Fruit fly (Drosophila melanogaster) whole organism, pupa: ENCODE results near the gene Ssk.

ENCODE experiments used
- CG10348 ChIP-seq: fragments of 200-800 bp; sonication (Bioruptor generic); IDR thresholded peaks from 2 replicates; pipeline ENCODE4 v1.3.6; 2022; ENCODE audit warnings: missing biosample characterization, missing genetic modification characterization
- CG12605 ChIP-seq: fragments of 200-800 bp; sonication (Bioruptor generic); IDR thresholded peaks from 2 replicates; pipeline ENCODE4 v1.3.6; 2022; ENCODE audit warnings: missing biosample characterization, missing genetic modification characterization
- CG13204 ChIP-seq: fragments of 200-800 bp; sonication (Bioruptor generic); optimal IDR thresholded peaks from 2 replicates; lab custom pipeline; 2018; ENCODE audit warnings: missing biosample characterization, mild to moderate bottlenecking, missing genetic modification characterization, moderate library complexity
- CG14655 ChIP-seq: fragments of 200-800 bp; sonication (Bioruptor generic); optimal IDR thresholded peaks from 3 replicates; lab custom pipeline; 2017; ENCODE audit warnings: mild to moderate bottlenecking, missing biosample characterization, missing genetic modification reagents, missing genetic modification characterization
- CG15710 ChIP-seq: fragments of 200-800 bp; sonication (Bioruptor generic); optimal IDR thresholded peaks from 2 replicates; lab custom pipeline; 2018; ENCODE audit warnings: missing biosample characterization, mild to moderate bottlenecking, missing genetic modification characterization, moderate library complexity
- CG17806 ChIP-seq: fragments of 200-800 bp; sonication (Bioruptor generic); optimal IDR thresholded peaks from 2 replicates; lab custom pipeline; 2018; ENCODE audit warnings: missing biosample characterization, mild to moderate bottlenecking, missing genetic modification characterization, moderate library complexity
- CG32121 ChIP-seq: fragments of 200-800 bp; sonication (Bioruptor generic); IDR thresholded peaks from 2 replicates; pipeline ENCODE4 v1.3.6; 2022; ENCODE audit warnings: missing biosample characterization, missing genetic modification characterization
- CG34367 ChIP-seq: fragments of 200-800 bp; sonication (Bioruptor generic); optimal IDR thresholded peaks from 2 replicates; lab custom pipeline; 2018; ENCODE audit warnings: missing biosample characterization, mild to moderate bottlenecking, missing genetic modification characterization
- CG4496 ChIP-seq: fragments of 200-800 bp; sonication (Bioruptor generic); IDR thresholded peaks from 3 replicates; pipeline ENCODE4 v1.3.6; 2022; ENCODE audit warnings: missing biosample characterization, missing genetic modification characterization
- CG8159 ChIP-seq: fragments of 200-800 bp; sonication (Bioruptor generic); optimal IDR thresholded peaks from 3 replicates; lab custom pipeline; 2018; ENCODE audit warnings: missing biosample characterization, mild to moderate bottlenecking, missing genetic modification characterization, moderate library complexity
- CG8301 ChIP-seq: fragments of 200-800 bp; sonication (Bioruptor generic); optimal IDR thresholded peaks from 2 replicates; lab custom pipeline; 2018; ENCODE audit warnings: missing biosample characterization, mild to moderate bottlenecking, missing genetic modification characterization
- CG9948 ChIP-seq: fragments of 200-800 bp; sonication (Bioruptor generic); optimal IDR thresholded peaks from 2 replicates; lab custom pipeline; 2018; ENCODE audit warnings: missing biosample characterization, mild to moderate bottlenecking, missing genetic modification characterization, moderate library complexity
- D1 ChIP-seq: fragments of 200-800 bp; sonication (Bioruptor generic); optimal IDR thresholded peaks from 2 replicates; lab custom pipeline; 2018; ENCODE audit warnings: missing biosample characterization, mild to moderate bottlenecking, missing genetic modification characterization, moderate library complexity
- EcR ChIP-seq: fragments of 200-800 bp; sonication (Bioruptor generic); optimal IDR thresholded peaks from 3 replicates; lab custom pipeline; 2019; ENCODE audit warnings: missing biosample characterization, missing genetic modification characterization, mild to moderate bottlenecking, moderate library complexity, missing genetic modification reagents
- Ets98B ChIP-seq: fragments of 200-800 bp; sonication (Bioruptor generic); IDR thresholded peaks from 2 replicates; pipeline ENCODE4 v1.3.6; 2022; ENCODE audit warnings: missing biosample characterization, missing genetic modification characterization
- Pif1A ChIP-seq: fragments of 200-800 bp; sonication (Bioruptor generic); optimal IDR thresholded peaks from 3 replicates; lab custom pipeline; 2016; ENCODE audit warnings: missing biosample characterization, missing genetic modification characterization
- Pif1B ChIP-seq: fragments of 200-800 bp; sonication (Bioruptor generic); optimal IDR thresholded peaks from 3 replicates; lab custom pipeline; 2016; ENCODE audit warnings: missing biosample characterization, missing genetic modification characterization
- Snoo ChIP-seq: fragments of 200-800 bp; sonication (Bioruptor generic); optimal IDR thresholded peaks from 3 replicates; lab custom pipeline; 2017; ENCODE audit warnings: missing biosample characterization, mild to moderate bottlenecking, missing genetic modification characterization, inconsistent platforms
- fd96Ca ChIP-seq: fragments of 200-800 bp; sonication (Bioruptor generic); IDR thresholded peaks from 3 replicates; pipeline ENCODE4 v1.3.6; 2022; ENCODE audit warnings: missing biosample characterization, missing genetic modification characterization
- gl ChIP-seq: fragments of 200-800 bp; sonication (Bioruptor generic); optimal IDR thresholded peaks from 2 replicates; lab custom pipeline; 2018; ENCODE audit warnings: missing biosample characterization, mild to moderate bottlenecking, missing genetic modification characterization
- rn ChIP-seq: fragments of 200-800 bp; sonication (Bioruptor generic); IDR thresholded peaks from 2 replicates; pipeline ENCODE4 v1.3.6; 2022; ENCODE audit warnings: missing biosample characterization, missing genetic modification characterization

Ssk gene

DNA sequence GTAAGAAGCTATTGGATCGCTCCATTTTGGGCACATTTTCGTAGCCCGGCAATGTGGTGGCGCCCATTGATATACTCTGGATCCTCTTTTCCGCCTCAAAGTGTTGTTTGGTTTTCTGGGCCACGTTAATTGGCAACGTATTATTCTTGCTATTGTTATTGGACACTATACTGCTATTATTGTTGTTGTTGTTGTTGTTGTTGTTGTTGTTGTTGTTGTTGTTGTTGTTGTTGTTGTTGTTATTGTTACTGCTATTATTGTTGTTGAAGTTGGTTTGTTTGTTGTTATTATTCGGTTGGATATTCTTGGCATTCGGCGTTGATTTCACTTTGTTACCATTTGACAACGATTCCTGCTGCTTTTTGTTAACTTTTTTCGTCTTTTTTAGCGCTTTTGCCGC lies 3.5 kb downstream of the Ssk start:
- TF ChIP-seq Pif1A (no peak), fd96Ca (no peak), Pif1B (GFP tag; lab: Kevin White, UChicago) (no peak), CG4496 (no peak), gl (tag; lab: Kevin White, UChicago) (no peak), CG10348 (GFP tag; lab: Robert Waterston, UW) (no peak), CG32121 (GFP tag; lab: Robert Waterston, UW) (no peak), CG13204 (GFP tag; lab: Kevin White, UChicago) (no peak), Snoo (no peak), D1 (tag; lab: Kevin White, UChicago) (no peak)

DNA sequence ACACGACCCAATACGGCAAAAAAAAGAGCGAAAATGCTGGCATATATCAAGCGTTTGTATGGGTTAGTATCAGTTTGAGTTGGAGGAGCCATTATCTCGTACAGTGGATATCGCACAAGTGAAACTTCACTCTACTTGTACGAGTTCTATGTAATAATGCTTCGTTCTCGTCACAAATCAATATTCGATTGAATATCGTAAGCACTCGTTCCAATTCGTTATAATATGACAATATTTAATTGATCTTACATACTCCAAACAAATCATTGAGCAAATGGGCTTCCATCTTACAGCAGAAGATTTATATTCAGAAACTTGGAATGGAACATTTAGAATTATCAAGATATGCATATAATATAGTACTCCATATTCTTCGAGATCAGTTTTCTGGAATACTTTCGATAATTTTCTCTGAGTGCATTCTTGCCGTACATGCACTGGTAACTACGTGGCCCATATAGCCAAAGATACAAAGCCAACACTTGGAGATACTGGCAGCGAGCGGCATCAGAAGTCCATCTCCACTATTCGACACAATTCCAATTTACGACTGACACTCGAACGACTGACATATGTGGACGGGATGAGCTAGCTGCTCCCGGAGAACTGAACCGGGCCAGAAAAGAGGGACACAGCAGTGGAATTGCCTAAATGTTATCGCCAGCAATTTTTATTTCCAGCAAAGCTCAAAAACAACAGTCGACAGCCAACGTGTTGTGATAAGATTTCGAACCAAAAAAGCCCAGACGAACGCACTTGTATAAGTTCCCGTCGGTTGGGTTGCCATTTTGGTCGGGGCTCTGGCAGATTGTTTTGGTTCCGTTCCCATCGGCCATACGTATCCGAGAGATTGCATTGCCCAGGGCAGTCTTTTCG lies 4.8 kb downstream of the Ssk start:
- TF ChIP-seq CG10348 (GFP tag; lab: Robert Waterston, UW) (no peak), CG8159 (tag; lab: Kevin White, UChicago) (peak; percentile 16), CG14655 (GFP tag; lab: Kevin White, UChicago) (peak; percentile 47), CG15710 (tag; lab: Kevin White, UChicago) (peak; percentile 6)

DNA sequence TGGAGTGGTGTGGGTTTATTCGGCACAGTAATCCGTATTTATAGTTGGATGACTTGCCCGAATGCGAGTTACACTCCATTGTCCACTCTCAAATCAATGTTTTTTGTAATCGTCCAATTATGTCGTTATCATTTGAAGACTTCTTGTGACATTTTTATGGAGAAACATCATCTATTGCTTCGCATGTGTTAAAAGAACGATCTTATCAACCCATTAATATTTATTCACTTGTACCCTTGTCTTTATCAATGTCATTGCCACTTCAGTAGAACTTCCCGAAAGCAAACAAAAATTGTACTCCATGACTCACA lies 5.4 kb downstream of the Ssk start:
- TF ChIP-seq CG17806 (tag; lab: Kevin White, UChicago) = no peak
- TF ChIP-seq CG15710 (tag; lab: Kevin White, UChicago) = no peak

DNA sequence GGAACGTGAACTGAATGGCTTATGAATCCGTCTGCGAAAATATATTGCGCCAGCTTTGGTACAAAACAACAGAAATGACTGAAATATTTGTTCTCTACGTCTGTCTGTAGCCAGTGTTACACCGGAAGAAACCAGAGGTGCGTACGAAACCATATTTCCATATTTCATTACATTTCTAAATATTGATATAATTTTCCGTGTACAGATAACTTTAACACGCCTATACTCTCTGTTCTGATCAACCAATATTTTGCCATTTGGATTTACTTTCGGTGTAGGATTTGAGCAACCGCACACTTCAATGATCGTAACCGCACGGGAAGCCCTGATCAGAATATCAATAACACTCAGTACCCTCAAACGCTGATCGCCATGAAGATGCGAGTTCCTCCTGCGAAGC lies 6.4 kb downstream of the Ssk start:
- TF ChIP-seq CG9948 (tag; lab: Kevin White, UChicago) (peak; percentile 54), fd96Ca (peak; percentile 72; the same call in 2 of the 3 replicates), Ets98B (peak; percentile 67), CG13204 (GFP tag; lab: Kevin White, UChicago) (no peak), D1 (tag; lab: Kevin White, UChicago) (no peak), Pif1A (peak; percentile 51), rn (GFP tag; lab: Robert Waterston, UW) (no peak), CG32121 (GFP tag; lab: Robert Waterston, UW) (peak; percentile 59; the same call in 1 of the 2 replicates), CG8159 (tag; lab: Kevin White, UChicago) (peak; percentile 40), CG8301 (peak; percentile 56), Pif1B (GFP tag; lab: Kevin White, UChicago) (peak; percentile 60), gl (tag; lab: Kevin White, UChicago) (no peak), CG14655 (GFP tag; lab: Kevin White, UChicago) (peak; percentile 71), CG12605 (GFP tag; lab: Robert Waterston, UW) (no peak), CG10348 (GFP tag; lab: Robert Waterston, UW) (no peak), Snoo (peak; percentile 55), CG17806 (tag; lab: Kevin White, UChicago) (peak; percentile 64), CG15710 (tag; lab: Kevin White, UChicago) (peak; percentile 57), EcR (GFP tag; lab: Kevin White, UChicago) (no peak), CG34367 (tag; lab: Kevin White, UChicago) (peak; percentile 58), CG4496 (peak; percentile 78)

DNA sequence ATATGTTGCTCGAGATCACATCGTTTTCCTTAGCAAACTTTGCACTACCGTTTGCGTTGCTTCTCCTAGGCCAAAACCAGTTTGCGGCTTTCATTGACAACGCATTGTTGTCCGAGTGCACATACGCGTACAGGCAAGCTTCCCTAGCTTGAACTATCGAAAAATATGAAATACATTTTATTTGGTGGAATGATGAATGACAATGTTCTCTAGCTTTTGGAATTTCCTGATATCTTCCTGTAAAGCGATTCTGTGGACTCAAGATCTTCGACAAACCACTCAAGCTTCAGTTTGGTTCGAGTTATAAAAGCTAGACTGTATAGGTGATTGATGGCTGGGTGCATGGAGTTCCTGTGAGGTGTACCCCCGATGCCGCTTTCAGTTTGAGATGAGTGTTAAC lies 7.6 kb downstream of the Ssk start:
- TF ChIP-seq rn (GFP tag; lab: Robert Waterston, UW) (peak; percentile 65; the same call in 1 of the 2 replicates), CG10348 (GFP tag; lab: Robert Waterston, UW) (peak; percentile 50; the same call in 1 of the 2 replicates), CG14655 (GFP tag; lab: Kevin White, UChicago) (peak; percentile 92), fd96Ca (peak; percentile 94), CG8301 (peak; percentile 91), D1 (tag; lab: Kevin White, UChicago) (peak; percentile 73), CG17806 (tag; lab: Kevin White, UChicago) (peak; percentile 86), CG13204 (GFP tag; lab: Kevin White, UChicago) (peak; percentile 48), CG9948 (tag; lab: Kevin White, UChicago) (peak; percentile 83), CG32121 (GFP tag; lab: Robert Waterston, UW) (peak; percentile 81), CG34367 (tag; lab: Kevin White, UChicago) (peak; percentile 85), CG15710 (tag; lab: Kevin White, UChicago) (peak; percentile 88), EcR (GFP tag; lab: Kevin White, UChicago) (peak; percentile 54), CG12605 (GFP tag; lab: Robert Waterston, UW) (peak; percentile 78), gl (tag; lab: Kevin White, UChicago) (peak; percentile 67), Pif1B (GFP tag; lab: Kevin White, UChicago) (peak; percentile 86), CG8159 (tag; lab: Kevin White, UChicago) (peak; percentile 85), Pif1A (peak; percentile 90), Snoo (peak; percentile 2), CG4496 (peak; percentile 90), Ets98B (peak; percentile 88)

DNA sequence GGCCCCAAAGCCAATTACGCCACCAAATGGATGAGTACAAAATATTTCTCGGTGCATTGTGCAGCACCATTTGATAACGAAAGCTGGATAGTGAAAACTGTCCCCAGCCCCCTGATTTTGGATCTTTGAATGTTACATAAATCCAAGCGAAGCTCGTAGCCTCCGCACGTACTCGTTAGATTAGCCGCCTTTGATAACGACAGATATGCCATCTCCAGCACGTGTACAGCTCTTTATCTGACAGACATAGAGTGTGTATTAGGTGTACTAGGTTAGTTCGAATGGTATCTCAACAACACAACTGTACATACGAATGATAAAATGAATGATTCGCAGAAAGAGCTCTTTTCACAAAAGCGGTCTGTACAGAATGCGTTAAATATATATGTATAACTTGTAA lies 8.0 kb downstream of the Ssk start:
- TF ChIP-seq rn (GFP tag; lab: Robert Waterston, UW) (no peak), CG8159 (tag; lab: Kevin White, UChicago) (no peak), D1 (tag; lab: Kevin White, UChicago) (no peak), CG12605 (GFP tag; lab: Robert Waterston, UW) (no peak), EcR (GFP tag; lab: Kevin White, UChicago) (no peak), CG15710 (tag; lab: Kevin White, UChicago) (no peak), CG14655 (GFP tag; lab: Kevin White, UChicago) (no peak), CG13204 (GFP tag; lab: Kevin White, UChicago) (no peak), CG34367 (tag; lab: Kevin White, UChicago) (no peak), CG4496 (no peak), Pif1A (no peak), Snoo (no peak), Pif1B (GFP tag; lab: Kevin White, UChicago) (no peak), Ets98B (no peak), gl (tag; lab: Kevin White, UChicago) (no peak), CG32121 (GFP tag; lab: Robert Waterston, UW) (no peak), fd96Ca (no peak), CG8301 (no peak), CG10348 (GFP tag; lab: Robert Waterston, UW) (no peak), CG9948 (tag; lab: Kevin White, UChicago) (no peak)
